Worm (Caenorhabditis elegans) whole organism, L4/young adult: ENCODE measurements around the gene C13G3.12.

Experiments
- dao-5 ChIP-seq: sonication (generic microtip); optimal IDR thresholded peaks from 2 replicates; lab custom pipeline; 2016; ENCODE audit warnings: missing genotype, missing genetic modification characterization, moderate library complexity, missing compliant biosample characterization
- him-1 ChIP-seq: sonication (generic microtip); optimal IDR thresholded peaks from 2 replicates; lab custom pipeline; 2016; ENCODE audit warnings: missing genotype, missing genetic modification reagents, missing genetic modification characterization, missing compliant biosample characterization

ce11 chrV:11012419-11012818 is 10.3 kb downstream of the C13G3.12 start, which contains the start of gene C13G3.1:
- no peak for TF ChIP-seq dao-5 (tag; lab: Kevin White, UChicago)
- TF ChIP-seq him-1 (tag; lab: Kevin White, UChicago), result no peak
